Fruit fly (Drosophila melanogaster) whole organism: ENCODE data around the gene Parg.

Experiments used
- CG8478 ChIP-seq: fragments of >200 bp; optimal IDR thresholded peaks from 2 replicates; lab custom pipeline; 2018; ENCODE audit warnings: inconsistent platforms
- Dll ChIP-seq: fragments of >200 bp; optimal IDR thresholded peaks from 2 replicates; lab custom pipeline; 2017
- EcR ChIP-seq, 2 experiments: fragments of >200 bp; optimal IDR thresholded peaks; 2 replicates each; lab custom pipeline; 2017; ENCODE audit warnings: missing biosample characterization in 2 of 2, missing genetic modification characterization in 2 of 2, missing genetic modification reagents in 2 of 2
- pan ChIP-seq: fragments of >200 bp; optimal IDR thresholded peaks from 2 replicates; lab custom pipeline; 2017
- psq ChIP-seq: fragments of >200 bp; optimal IDR thresholded peaks from 2 replicates; lab custom pipeline; 2017
- usp ChIP-seq: fragments of >200 bp; optimal IDR thresholded peaks from 2 replicates; lab custom pipeline; 2017; ENCODE audit warnings: missing biosample characterization, missing genetic modification characterization, mixed read lengths

Gene Parg

DNA sequence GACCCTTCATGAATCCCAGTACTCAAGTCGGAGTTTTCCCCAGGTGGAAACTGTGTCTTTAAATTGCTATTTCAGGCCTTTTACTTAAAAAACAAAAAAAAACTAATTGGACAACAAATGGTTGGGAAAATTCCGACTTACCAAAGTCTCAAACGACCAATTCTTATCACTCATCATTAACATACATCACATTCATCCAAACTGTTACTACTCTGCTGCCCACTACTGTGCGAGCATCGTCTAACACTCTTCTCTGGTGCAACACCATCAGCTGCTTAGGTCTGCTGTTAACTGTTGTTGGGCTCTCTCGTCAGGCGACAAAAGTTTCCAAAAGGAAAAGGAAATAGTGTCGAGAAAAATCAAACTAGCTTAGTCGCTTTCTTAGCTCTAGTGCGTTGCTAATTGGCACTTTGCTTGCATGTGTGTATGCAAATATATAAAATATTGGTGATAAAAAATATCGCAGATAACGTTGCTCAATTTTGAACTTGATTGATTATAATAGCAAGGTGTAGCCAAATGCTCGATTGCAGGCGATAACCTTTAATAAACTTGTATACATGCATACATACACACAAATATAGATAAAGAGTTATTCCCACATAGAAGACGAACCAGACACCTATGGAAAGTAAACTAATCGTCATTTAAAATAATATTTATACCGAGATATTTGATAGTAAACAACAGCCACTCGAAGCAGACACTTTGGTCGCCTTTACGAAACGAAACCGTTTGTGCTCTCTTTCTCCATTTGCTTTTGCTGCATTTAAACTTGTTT lies 22.9 kb upstream of the Parg start:
- no peak for TF ChIP-seq EcR (GFP tag; optimal IDR thresholded peaks at IDR 0.05; lab: Kevin White, UChicago)
- no peak for TF ChIP-seq CG8478 (lab: Kevin White, UChicago)
- no peak for TF ChIP-seq Dll (lab: Kevin White, UChicago)
- no peak for TF ChIP-seq pan
- no peak for TF ChIP-seq psq (lab: Kevin White, UChicago)
- TF ChIP-seq usp (GFP tag; lab: Kevin White, UChicago) = no peak

DNA sequence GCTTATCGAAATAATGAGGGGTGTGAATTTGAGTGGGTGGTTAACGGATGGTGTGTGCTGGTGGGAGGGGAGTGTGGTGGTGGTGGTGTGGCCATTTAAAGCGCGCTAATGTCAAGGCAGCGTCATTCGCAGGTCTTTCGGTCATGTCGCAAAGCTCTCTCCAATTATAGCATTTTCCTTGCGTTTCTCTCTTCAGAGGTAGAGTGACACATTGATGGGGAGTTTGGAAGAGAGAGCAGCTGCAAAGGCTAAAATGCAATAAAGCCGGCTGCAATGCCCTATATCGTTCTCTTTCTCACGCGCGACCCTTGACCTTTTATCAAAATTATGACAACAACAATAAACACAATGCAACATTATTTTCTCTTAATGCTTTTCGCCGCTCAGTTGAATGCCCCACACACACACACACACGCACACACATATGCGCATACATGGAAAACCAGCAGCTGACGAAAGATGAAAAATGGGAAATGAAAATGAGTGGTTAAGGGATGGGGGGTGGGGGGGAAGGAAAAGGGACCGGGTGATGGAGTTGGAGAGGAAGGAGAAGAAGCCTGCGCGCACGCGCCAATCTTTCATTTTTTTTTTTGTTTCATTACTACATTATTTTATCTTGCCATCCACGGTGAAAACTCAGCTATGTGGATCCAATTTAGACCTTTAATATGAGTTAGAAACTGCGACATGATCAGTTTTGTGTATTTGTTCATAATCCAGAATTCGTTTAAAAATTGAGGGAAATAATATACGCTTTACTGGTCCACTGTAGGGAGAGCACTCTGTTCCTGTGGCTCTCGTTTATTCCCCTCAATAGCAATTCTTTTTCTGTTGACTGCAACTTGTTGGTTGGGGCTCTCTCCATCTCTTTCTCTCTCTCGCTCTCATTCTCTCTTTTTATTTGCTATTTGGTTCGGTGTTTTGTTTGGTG lies 20.6 kb upstream of the Parg start:
- TF ChIP-seq EcR (GFP tag; optimal IDR thresholded peaks at IDR 0.05; lab: Kevin White, UChicago) (peak in 1 of 2 experiments; percentile 70), usp (GFP tag; lab: Kevin White, UChicago) (no peak), psq (lab: Kevin White, UChicago) (no peak), pan (no peak)

dm6 chrX:3690631-3691030 lies 19.3 kb upstream of the Parg start:
- TF ChIP-seq usp (GFP tag; lab: Kevin White, UChicago) (no peak), psq (lab: Kevin White, UChicago) (no peak), pan (no peak), CG8478 (lab: Kevin White, UChicago) (no peak), Dll (lab: Kevin White, UChicago) (no peak), EcR (GFP tag; optimal IDR thresholded peaks at IDR 0.05; lab: Kevin White, UChicago) (no peak)

- TF ChIP-seq usp (GFP tag; lab: Kevin White, UChicago) (no peak), pan (no peak), psq (lab: Kevin White, UChicago) (no peak), EcR (GFP tag; optimal IDR thresholded peaks at IDR 0.05; lab: Kevin White, UChicago) (no peak), Dll (lab: Kevin White, UChicago) (peak; percentile 89), CG8478 (lab: Kevin White, UChicago) (no peak)
Measured at dm6 chrX:3689079-3689478, 17.8 kb upstream of the Parg start.

- no peak for TF ChIP-seq pan
- TF ChIP-seq psq (lab: Kevin White, UChicago) = no peak
- TF ChIP-seq Dll (lab: Kevin White, UChicago) = no peak
- TF ChIP-seq usp (GFP tag; lab: Kevin White, UChicago) = no peak
- TF ChIP-seq EcR (GFP tag; optimal IDR thresholded peaks at IDR 0.05; lab: Kevin White, UChicago) = no peak
- no peak for TF ChIP-seq CG8478 (lab: Kevin White, UChicago)
Measured at dm6 chrX:3688576-3688975, 17.3 kb upstream of the Parg start.

DNA sequence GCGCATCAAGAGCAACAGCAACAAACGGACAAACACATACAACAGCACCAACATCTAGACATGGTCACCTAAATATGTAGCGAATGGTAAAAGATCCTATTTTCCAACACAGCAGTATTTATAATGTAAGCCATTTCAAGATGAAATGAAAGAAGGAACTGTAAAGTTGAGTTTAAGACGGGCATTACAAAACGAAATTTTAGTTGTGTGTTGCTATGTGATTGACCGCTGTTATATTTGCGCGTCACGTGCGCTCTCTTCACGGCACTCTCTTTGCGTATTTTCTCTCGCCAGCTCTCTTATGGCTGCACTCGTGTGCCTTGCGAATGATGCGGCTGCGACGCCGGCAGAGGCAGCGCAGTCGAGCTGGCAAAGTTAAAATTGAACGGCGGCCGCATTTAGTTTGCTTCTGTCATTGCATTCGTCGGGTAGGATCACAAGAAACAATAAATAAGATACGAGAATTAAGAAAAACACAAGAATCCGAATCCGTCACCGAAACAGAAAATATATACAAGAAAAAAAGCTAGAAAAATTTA lies 16.6 kb upstream of the Parg start:
- TF ChIP-seq EcR (GFP tag; optimal IDR thresholded peaks at IDR 0.05; lab: Kevin White, UChicago) = no peak
- TF ChIP-seq Dll (lab: Kevin White, UChicago) = peak; percentile 71

dm6 chrX:3686469-3687410 lies 15.4 kb upstream of the Parg start:
- TF ChIP-seq EcR (GFP tag; optimal IDR thresholded peaks at IDR 0.05; lab: Kevin White, UChicago) = peak in 1 of 2 experiments; percentile 27
- no peak for TF ChIP-seq psq (lab: Kevin White, UChicago)

dm6 chrX:3685534-3685922 lies 14.2 kb upstream of the Parg start:
- no peak for TF ChIP-seq EcR (GFP tag; optimal IDR thresholded peaks at IDR 0.05; lab: Kevin White, UChicago)
- no peak for TF ChIP-seq pan
- no peak for TF ChIP-seq Dll (lab: Kevin White, UChicago)
- no peak for TF ChIP-seq psq (lab: Kevin White, UChicago)
- TF ChIP-seq CG8478 (lab: Kevin White, UChicago) = no peak
- TF ChIP-seq usp (GFP tag; lab: Kevin White, UChicago) = no peak

DNA sequence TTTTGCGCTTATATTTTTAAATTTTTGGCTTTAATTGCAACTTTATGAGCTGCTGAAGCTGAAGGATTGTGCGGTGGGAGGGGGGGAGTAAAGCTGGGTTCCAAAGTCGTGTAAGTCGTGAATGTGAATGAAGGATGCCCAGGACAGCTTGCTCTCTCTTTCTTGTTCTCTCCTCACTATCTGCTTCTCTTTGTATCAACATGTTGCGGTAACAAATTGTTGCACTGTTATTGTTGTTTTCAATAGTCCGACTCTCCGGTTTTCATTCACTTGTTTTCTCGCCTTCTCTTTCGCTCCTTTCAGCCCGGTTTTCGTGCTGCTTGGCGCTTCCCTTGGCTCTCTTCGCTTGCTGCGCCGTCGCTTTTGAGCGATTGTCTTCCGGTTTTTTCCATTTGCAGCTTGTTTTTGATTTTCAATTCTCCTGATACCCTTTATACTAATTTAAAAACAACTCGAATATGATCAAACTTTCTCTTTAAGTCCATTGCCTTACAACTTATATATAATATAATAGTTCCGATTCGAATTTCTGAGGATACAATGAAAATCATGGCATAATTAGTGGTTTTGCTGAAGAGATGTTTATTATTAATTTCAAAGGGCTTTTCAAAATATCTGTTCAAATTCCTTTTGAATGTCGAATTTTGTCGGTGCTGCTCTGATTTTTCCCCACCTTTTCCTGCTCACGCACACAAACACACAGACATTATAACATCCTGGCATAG lies 13.7 kb upstream of the Parg start:
- TF ChIP-seq Dll (lab: Kevin White, UChicago) (no peak), EcR (GFP tag; optimal IDR thresholded peaks at IDR 0.05; lab: Kevin White, UChicago) (no peak), CG8478 (lab: Kevin White, UChicago) (no peak), usp (GFP tag; lab: Kevin White, UChicago) (no peak), psq (lab: Kevin White, UChicago) (no peak), pan (no peak)

- peak in 1 of 2 experiments; percentile 46 for TF ChIP-seq EcR (GFP tag; optimal IDR thresholded peaks at IDR 0.05; lab: Kevin White, UChicago)
- no peak for TF ChIP-seq CG8478 (lab: Kevin White, UChicago)
Measured at dm6 chrX:3682483-3682813, 11.1 kb upstream of the Parg start.
